Worm (Caenorhabditis elegans): ENCODE measurements around the gene set-23.

- TF ChIP-seq him-1 (tag; optimal IDR thresholded peaks at IDR 0.05) (no peak), W03F9.2 (tag; optimal IDR thresholded peaks at IDR 0.05) (no peak), dao-5 (tag; optimal IDR thresholded peaks at IDR 0.05) (no peak)
These were observed 30.2 kb downstream of the set-23 start, which contains the start of gene cpg-24 for ce11 chrIV:1631651-1632050.

All from whole organism, L4/young adult.